Fruit fly (Drosophila melanogaster) Kc167 (cell line): Measurements from ENCODE around the gene del.

Experiments used
- Myc ChIP-seq: fragments of >200 bp; optimal IDR thresholded peaks from 2 replicates; lab custom pipeline; 2017; ENCODE audit warnings: missing external identifiers
- h ChIP-seq: fragments of >200 bp; optimal IDR thresholded peaks from 3 replicates; lab custom pipeline; 2018; ENCODE audit warnings: missing external identifiers
- insv ChIP-seq: fragments of >200 bp; optimal IDR thresholded peaks from 3 replicates; lab custom pipeline; 2018; ENCODE audit warnings: missing external identifiers
- psq ChIP-seq: fragments of >200 bp; optimal IDR thresholded peaks from 2 replicates; lab custom pipeline; 2017; ENCODE audit warnings: missing external identifiers
- ttk ChIP-seq: sonication (Bioruptor generic); optimal IDR thresholded peaks from 2 replicates; lab custom pipeline; 2017; ENCODE audit warnings: missing external identifiers

dm6 chr2L:21105127-21105526 lies 43.2 kb downstream of the del start:
- TF ChIP-seq Myc: no peak
- no peak for TF ChIP-seq psq
- TF ChIP-seq ttk (lab: Kevin White, UChicago): no peak
- TF ChIP-seq insv (lab: Kevin White, UChicago): no peak
- TF ChIP-seq h (lab: Kevin White, UChicago): no peak
